Fruit fly (Drosophila melanogaster) whole organism, embryonic: Measurements from ENCODE around the gene cpb.

Source experiments
- ATbp ChIP-seq: fragments of 200-800 bp; sonication (Bioruptor generic); optimal IDR thresholded peaks from 2 replicates; lab custom pipeline; 2017; ENCODE audit warnings: missing biosample characterization, mild to moderate bottlenecking, missing genetic modification characterization, missing genetic modification reagents
- Atf6 ChIP-seq: fragments of 200-800 bp; sonication (Bioruptor generic); IDR thresholded peaks from 2 replicates; pipeline ENCODE4 v1.3.6; 2022; ENCODE audit warnings: missing biosample characterization, missing genetic modification characterization
- B-H1 ChIP-seq: fragments of 200-800 bp; sonication (Bioruptor generic); IDR thresholded peaks from 3 replicates; pipeline ENCODE4 v1.3.6; 2022; ENCODE audit warnings: missing biosample characterization, missing genetic modification characterization
- Bteb2 ChIP-seq: fragments of 200-800 bp; sonication (Bioruptor generic); optimal IDR thresholded peaks from 2 replicates; lab custom pipeline; 2016; ENCODE audit warnings: missing biosample characterization, missing genetic modification characterization
- CG10274 ChIP-seq: fragments of 200-800 bp; sonication (Bioruptor generic); optimal IDR thresholded peaks from 3 replicates; lab custom pipeline; 2017; ENCODE audit warnings: missing biosample characterization, mild to moderate bottlenecking, missing genetic modification characterization
- CG10431 ChIP-seq: fragments of 200-800 bp; sonication (Bioruptor generic); optimal IDR thresholded peaks from 3 replicates; lab custom pipeline; 2018; ENCODE audit warnings: missing biosample characterization, mild to moderate bottlenecking, missing genetic modification characterization
- CG11398 ChIP-seq: fragments of 200-800 bp; sonication (Bioruptor generic); optimal IDR thresholded peaks from 2 replicates; lab custom pipeline; 2016; ENCODE audit warnings: missing biosample characterization, missing genetic modification characterization
- CG14014 ChIP-seq: fragments of 200-800 bp; sonication (Bioruptor generic); IDR thresholded peaks from 2 replicates; pipeline ENCODE4 v1.3.6; 2022; ENCODE audit warnings: missing biosample characterization, missing genetic modification characterization
- CG14667 ChIP-seq: fragments of 200-800 bp; sonication (Bioruptor generic); IDR thresholded peaks from 2 replicates; pipeline ENCODE4 v1.3.6; 2022; ENCODE audit warnings: missing biosample characterization, missing genetic modification characterization
- CG15479 ChIP-seq: fragments of 200-800 bp; sonication (Bioruptor generic); optimal IDR thresholded peaks from 3 replicates; lab custom pipeline; 2019; ENCODE audit warnings: missing biosample characterization, mild to moderate bottlenecking, missing genetic modification characterization, moderate library complexity
- CG2129 ChIP-seq: fragments of 200-800 bp; sonication (Bioruptor generic); IDR thresholded peaks from 2 replicates; pipeline ENCODE4 v1.3.6; 2022; ENCODE audit warnings: missing biosample characterization, missing genetic modification characterization; ENCODE audit not compliant: partially characterized antibody
- CG31388 ChIP-seq: fragments of 200-800 bp; sonication (Bioruptor generic); optimal IDR thresholded peaks from 2 replicates; lab custom pipeline; 2016; ENCODE audit warnings: missing biosample characterization, missing genetic modification characterization
- CG3163 ChIP-seq: fragments of 200-800 bp; sonication (Bioruptor generic); optimal IDR thresholded peaks from 3 replicates; lab custom pipeline; 2016; ENCODE audit warnings: missing biosample characterization, missing genetic modification characterization
- CG3281 ChIP-seq: fragments of 200-800 bp; sonication (Bioruptor generic); optimal IDR thresholded peaks from 3 replicates; lab custom pipeline; 2017; ENCODE audit warnings: missing biosample characterization, mild to moderate bottlenecking, missing genetic modification characterization
- CG3407 ChIP-seq: fragments of 200-800 bp; sonication (Bioruptor generic); optimal IDR thresholded peaks from 2 replicates; lab custom pipeline; 2018; ENCODE audit warnings: missing biosample characterization, mild to moderate bottlenecking, missing genetic modification characterization
- CG4617 ChIP-seq: fragments of 200-800 bp; sonication (Bioruptor generic); optimal IDR thresholded peaks from 3 replicates; lab custom pipeline; 2016; ENCODE audit warnings: missing biosample characterization, missing genetic modification characterization, borderline replicate concordance
- CG6654 ChIP-seq: fragments of 200-800 bp; sonication (Bioruptor generic); optimal IDR thresholded peaks from 2 replicates; lab custom pipeline; 2017; ENCODE audit warnings: missing biosample characterization, mild to moderate bottlenecking, missing genetic modification characterization
- CG7271 ChIP-seq: fragments of 200-800 bp; sonication (Bioruptor generic); optimal IDR thresholded peaks from 2 replicates; lab custom pipeline; 2018; ENCODE audit warnings: missing biosample characterization, mild to moderate bottlenecking, missing genetic modification characterization, moderate library complexity
- CG7357 ChIP-seq: fragments of 200-800 bp; sonication (Bioruptor generic); IDR thresholded peaks from 3 replicates; pipeline ENCODE4 v1.3.6; 2022; ENCODE audit warnings: missing biosample characterization, missing genetic modification characterization
- CG8765 ChIP-seq: fragments of 200-800 bp; sonication (Bioruptor generic); IDR thresholded peaks from 2 replicates; pipeline ENCODE4 v1.3.6; 2022; ENCODE audit warnings: missing biosample characterization, missing genetic modification characterization
- CG9215 ChIP-seq: fragments of 200-800 bp; sonication (Bioruptor generic); IDR thresholded peaks from 2 replicates; pipeline ENCODE4 v1.3.6; 2022; ENCODE audit warnings: missing biosample characterization, missing genetic modification characterization
- CG9817 ChIP-seq: fragments of 200-800 bp; sonication (Bioruptor generic); optimal IDR thresholded peaks from 2 replicates; lab custom pipeline; 2018; ENCODE audit warnings: missing biosample characterization, mild to moderate bottlenecking, missing genetic modification characterization, moderate library complexity
- CTCF ChIP-seq: fragments of 200-800 bp; sonication (Bioruptor generic); optimal IDR thresholded peaks from 2 replicates; lab custom pipeline; 2017; ENCODE audit warnings: missing biosample characterization, mild to moderate bottlenecking, missing genetic modification characterization, moderate library complexity
- Dip2 ChIP-seq: fragments of 200-800 bp; sonication (Bioruptor generic); IDR thresholded peaks from 2 replicates; pipeline ENCODE4 v1.3.6; 2022; ENCODE audit warnings: missing biosample characterization, missing genetic modification characterization
- E2f2 ChIP-seq: fragments of 200-800 bp; sonication (Bioruptor generic); IDR thresholded peaks from 2 replicates; pipeline ENCODE4 v1.3.6; 2022; ENCODE audit warnings: missing biosample characterization, missing genetic modification characterization
- Gsc ChIP-seq: fragments of 200-800 bp; sonication (Bioruptor generic); IDR thresholded peaks from 2 replicates; pipeline ENCODE4 v1.3.6; 2022; ENCODE audit warnings: missing biosample characterization, missing genetic modification characterization
- Hr51 ChIP-seq, 2 experiments: fragments of 200-800 bp; sonication (Bioruptor generic); optimal IDR thresholded peaks; 2 replicates in 1 of 2; 3 replicates in 1 of 2; lab custom pipeline; 2016 to 2018; ENCODE audit warnings: missing biosample characterization in 2 of 2, missing genetic modification characterization in 2 of 2, mild to moderate bottlenecking in 1 of 2, moderate library complexity in 1 of 2
- Opbp ChIP-seq: fragments of 200-800 bp; sonication (Bioruptor generic); IDR thresholded peaks from 3 replicates; pipeline ENCODE4 v1.3.6; 2022; ENCODE audit warnings: missing biosample characterization, missing genetic modification characterization; ENCODE audit not compliant: partially characterized antibody
- Rx ChIP-seq: fragments of 200-800 bp; sonication (Bioruptor generic); IDR thresholded peaks from 2 replicates; pipeline ENCODE4 v1.3.6; 2022; ENCODE audit warnings: missing biosample characterization, missing genetic modification characterization
- Sry-β ChIP-seq: fragments of 200-800 bp; sonication (Bioruptor generic); optimal IDR thresholded peaks from 2 replicates; lab custom pipeline; 2018; ENCODE audit warnings: missing biosample characterization, mild to moderate bottlenecking, missing genetic modification characterization, moderate library complexity
- TFAM ChIP-seq: fragments of 200-800 bp; sonication (Bioruptor generic); optimal IDR thresholded peaks from 2 replicates; lab custom pipeline; 2017; ENCODE audit warnings: missing biosample characterization, missing genetic modification characterization, inconsistent platforms
- ab ChIP-seq: fragments of 200-800 bp; sonication (Bioruptor generic); optimal IDR thresholded peaks from 2 replicates; lab custom pipeline; 2016; ENCODE audit warnings: missing biosample characterization, missing genetic modification characterization
- bowl ChIP-seq: fragments of 200-800 bp; sonication (Bioruptor generic); IDR thresholded peaks from 2 replicates; pipeline ENCODE4 v1.3.6; 2022; ENCODE audit warnings: missing biosample characterization, missing genetic modification characterization
- crp ChIP-seq, 2 experiments: fragments of 200-800 bp; sonication (Bioruptor generic); optimal IDR thresholded peaks; 2 replicates in 1 of 2; 3 replicates in 1 of 2; lab custom pipeline; 2017; ENCODE audit warnings: missing biosample characterization in 2 of 2, missing genetic modification characterization in 2 of 2, mild to moderate bottlenecking in 1 of 2, moderate library complexity in 1 of 2
- cwo ChIP-seq: fragments of 200-800 bp; sonication (Bioruptor generic); optimal IDR thresholded peaks from 3 replicates; lab custom pipeline; 2017; ENCODE audit warnings: missing biosample characterization, missing genetic modification characterization, mild to moderate bottlenecking, moderate library complexity, missing genetic modification reagents
- danr ChIP-seq: fragments of 200-800 bp; sonication (Bioruptor generic); IDR thresholded peaks from 2 replicates; pipeline ENCODE4 v1.3.6; 2022; ENCODE audit warnings: missing biosample characterization, missing genetic modification characterization
- eve ChIP-seq, 2 experiments: fragments of >200 bp; optimal IDR thresholded peaks; 2 replicates each; lab custom pipeline; 2017; ENCODE audit warnings: missing biosample characterization in 2 of 2, missing genetic modification characterization in 2 of 2
- grn ChIP-seq: fragments of 200-800 bp; sonication (Bioruptor generic); optimal IDR thresholded peaks from 3 replicates; lab custom pipeline; 2017; ENCODE audit warnings: missing biosample characterization, missing genetic modification characterization
- ind ChIP-seq: fragments of 200-800 bp; sonication (Bioruptor generic); optimal IDR thresholded peaks from 3 replicates; lab custom pipeline; 2016; ENCODE audit warnings: missing biosample characterization, missing genetic modification characterization
- jing ChIP-seq: fragments of 200-800 bp; sonication (Bioruptor generic); optimal IDR thresholded peaks from 2 replicates; lab custom pipeline; 2018; ENCODE audit warnings: missing biosample characterization, mild to moderate bottlenecking, missing genetic modification characterization
- maf-S ChIP-seq: fragments of 200-800 bp; sonication (Bioruptor generic); optimal IDR thresholded peaks from 2 replicates; lab custom pipeline; 2016; ENCODE audit warnings: missing biosample characterization, missing genetic modification characterization
- nerfin-1 ChIP-seq: fragments of 200-800 bp; sonication (Bioruptor generic); optimal IDR thresholded peaks from 3 replicates; lab custom pipeline; 2019; ENCODE audit warnings: missing biosample characterization, mild to moderate bottlenecking, missing genetic modification characterization, moderate library complexity
- ranshi ChIP-seq: fragments of 200-800 bp; sonication (Bioruptor generic); IDR thresholded peaks from 2 replicates; pipeline ENCODE4 v1.3.6; 2022; ENCODE audit warnings: missing biosample characterization, missing genetic modification characterization
- rib ChIP-seq: fragments of 200-800 bp; sonication (Bioruptor generic); IDR thresholded peaks from 2 replicates; pipeline ENCODE4 v1.3.6; 2022; ENCODE audit warnings: missing biosample characterization, missing genetic modification characterization
- ro ChIP-seq: fragments of 200-800 bp; sonication (Bioruptor generic); IDR thresholded peaks from 2 replicates; pipeline ENCODE4 v1.3.6; 2022; ENCODE audit warnings: missing biosample characterization, missing genetic modification characterization
- slbo ChIP-seq: fragments of 200-800 bp; sonication (Bioruptor generic); IDR thresholded peaks from 2 replicates; pipeline ENCODE4 v1.3.6; 2022; ENCODE audit warnings: missing biosample characterization, missing genetic modification characterization
- sr ChIP-seq: fragments of 200-800 bp; sonication (Bioruptor generic); IDR thresholded peaks from 3 replicates; pipeline ENCODE4 v1.3.6; 2022; ENCODE audit warnings: missing biosample characterization, missing genetic modification characterization
- stc ChIP-seq: fragments of 200-800 bp; sonication (Bioruptor generic); IDR thresholded peaks from 2 replicates; pipeline ENCODE4 v1.3.6; 2022; ENCODE audit warnings: missing biosample characterization, missing genetic modification characterization
- tna ChIP-seq: fragments of 200-800 bp; sonication (Bioruptor generic); IDR thresholded peaks from 2 replicates; pipeline ENCODE4 v1.3.6; 2022; ENCODE audit warnings: missing biosample characterization, missing genetic modification characterization; ENCODE audit not compliant: partially characterized antibody
- vvl ChIP-seq: fragments of 200-800 bp; sonication (Bioruptor generic); IDR thresholded peaks from 2 replicates; pipeline ENCODE4 v1.3.6; 2022; ENCODE audit warnings: missing biosample characterization, missing genetic modification characterization
- wdn ChIP-seq: fragments of 200-800 bp; sonication (Bioruptor generic); IDR thresholded peaks from 2 replicates; pipeline ENCODE4 v1.3.6; 2022; ENCODE audit warnings: missing biosample characterization, missing genetic modification characterization

cpb gene

DNA sequence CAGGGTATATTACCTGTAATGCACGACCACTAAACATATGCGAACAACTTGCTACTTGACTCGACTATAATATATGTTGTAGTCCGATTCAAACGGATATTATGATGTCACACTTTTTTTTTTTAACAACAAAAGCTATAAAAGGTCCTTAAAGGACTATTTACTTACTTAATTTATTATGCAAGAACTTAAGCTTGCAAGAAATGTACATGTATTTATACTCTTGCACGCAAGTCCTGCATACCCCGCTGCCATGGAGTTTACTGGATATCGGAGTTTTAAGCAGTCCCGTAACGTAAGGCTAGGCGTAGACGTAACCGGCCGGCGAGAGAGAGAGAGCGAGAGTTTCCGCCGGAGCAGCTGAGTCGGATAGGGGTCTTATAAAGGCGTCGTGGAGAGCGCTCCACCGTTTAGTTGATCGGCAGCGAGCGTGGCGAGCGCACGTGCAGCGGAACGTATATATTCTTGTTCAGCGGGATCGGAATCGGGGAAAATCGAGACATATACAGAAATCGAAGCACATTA, 32.4 kb downstream of the cpb start (continued):
- TF ChIP-seq CG8765 (GFP tag; lab: Robert Waterston, UW) (peak; percentile 68; the same call in 1 of the 2 replicates), sr (peak; percentile 45; the same call in 1 of the 3 replicates), CG3281 (GFP tag; lab: Kevin White, UChicago) (peak; percentile 80), stc (peak; percentile 80), CG14667 (GFP tag; lab: Robert Waterston, UW) (peak; percentile 85), CG11398 (GFP tag; lab: Kevin White, UChicago) (peak; percentile 82), Opbp (peak; percentile 68; the same call in 2 of the 3 replicates), wdn (peak; percentile 72), ind (GFP tag; lab: Kevin White, UChicago) (peak; percentile 90), B-H1 (peak; percentile 66), eve (GFP tag; optimal IDR thresholded peaks at IDR 0.05; lab: Kevin White, UChicago) (peak in 1 of 2 experiments; percentile 94), TFAM (GFP tag; lab: Kevin White, UChicago) (peak; percentile 68), CG14014 (GFP tag; lab: Robert Waterston, UW) (peak; percentile 74), Gsc (GFP tag; lab: Robert Waterston, UW) (peak; percentile 82), cwo (GFP tag; lab: Kevin White, UChicago) (peak; percentile 77), danr (GFP tag; lab: Robert Waterston, UW) (peak; percentile 70), Hr51 (GFP tag; optimal IDR thresholded peaks at IDR 0.05; lab: Kevin White, UChicago) (peak; percentile 85 to 92), Rx (GFP tag; lab: Robert Waterston, UW) (peak; percentile 70), vvl (GFP tag; lab: Robert Waterston, UW) (peak; percentile 90), Sry-β (GFP tag; lab: Kevin White, UChicago) (no peak), crp (GFP tag; optimal IDR thresholded peaks at IDR 0.05; lab: Kevin White, UChicago) (peak in 1 of 2 experiments; percentile 53), Bteb2 (GFP tag; lab: Kevin White, UChicago) (peak; percentile 87), CG7271 (peak; percentile 40), bowl (no peak), CG15479 (peak; percentile 8), CG10431 (no peak), CG9817 (tag; lab: Kevin White, UChicago) (peak; percentile 62), grn (peak; percentile 20), CG3163 (GFP tag; lab: Kevin White, UChicago) (peak; percentile 73), Atf6 (GFP tag; lab: Robert Waterston, UW) (peak; percentile 84), CG10274 (GFP tag; lab: Kevin White, UChicago) (peak; percentile 73), Dip2 (no peak), ro (GFP tag; lab: Robert Waterston, UW) (peak; percentile 69), CG4617 (GFP tag; lab: Kevin White, UChicago) (peak; percentile 72), jing (GFP tag; lab: Kevin White, UChicago) (peak; percentile 87), CG2129 (GFP tag; lab: Robert Waterston, UW) (no peak), rib (GFP tag; lab: Robert Waterston, UW) (no peak), CG31388 (peak; percentile 64), tna (peak; percentile 35; the same call in 1 of the 2 replicates), ranshi (GFP tag; lab: Robert Waterston, UW) (peak; percentile 76; the same call in 1 of the 2 replicates), CG3407 (GFP tag; lab: Kevin White, UChicago) (peak; percentile 78), ab (GFP tag; lab: Kevin White, UChicago) (peak; percentile 83), ATbp (peak; percentile 92), slbo (GFP tag; lab: Robert Waterston, UW) (peak; percentile 80), maf-S (peak; percentile 80), CG6654 (GFP tag; lab: Kevin White, UChicago) (peak; percentile 58), CG9215 (GFP tag; lab: Robert Waterston, UW) (peak; percentile 87), E2f2 (GFP tag; lab: Robert Waterston, UW) (peak; percentile 63), CTCF (GFP tag; lab: Kevin White, UChicago) (peak; percentile 17), nerfin-1 (peak; percentile 35), CG7357 (GFP tag; lab: Robert Waterston, UW) (peak; percentile 79; the same call in 2 of the 3 replicates)
